Fruit fly (Drosophila melanogaster) whole organism, adult: ENCODE measurements around the gene CG9676.

Source experiments
- CG11617 ChIP-seq: fragments of 200-800 bp; sonication (Bioruptor generic); optimal IDR thresholded peaks from 2 replicates; lab custom pipeline; 2017; ENCODE audit warnings: mild to moderate bottlenecking, missing biosample characterization, missing genetic modification reagents, missing genetic modification characterization
- CG12768 ChIP-seq: fragments of 200-800 bp; sonication (Bioruptor generic); optimal IDR thresholded peaks from 2 replicates; lab custom pipeline; 2017; ENCODE audit warnings: missing biosample characterization, missing genetic modification characterization, mild to moderate bottlenecking, moderate library complexity, missing genetic modification reagents
- CG14711 ChIP-seq: fragments of 200-800 bp; sonication (Bioruptor generic); optimal IDR thresholded peaks from 2 replicates; lab custom pipeline; 2018; ENCODE audit warnings: missing biosample characterization, mild to moderate bottlenecking, missing genetic modification characterization, moderate library complexity
- CG1620 ChIP-seq: fragments of 200-800 bp; sonication (Bioruptor generic); optimal IDR thresholded peaks from 2 replicates; lab custom pipeline; 2016; ENCODE audit warnings: missing biosample characterization, missing genetic modification characterization
- CG33017 ChIP-seq: fragments of 200-800 bp; sonication (Bioruptor generic); optimal IDR thresholded peaks from 2 replicates; lab custom pipeline; 2018; ENCODE audit warnings: missing biosample characterization, mild to moderate bottlenecking, missing genetic modification characterization, moderate library complexity
- CG5204 ChIP-seq: fragments of 200-800 bp; sonication (Bioruptor generic); optimal IDR thresholded peaks from 2 replicates; lab custom pipeline; 2016; ENCODE audit warnings: missing biosample characterization, missing genetic modification characterization
- CG7045 ChIP-seq: fragments of 200-800 bp; sonication (Bioruptor generic); optimal IDR thresholded peaks from 2 replicates; lab custom pipeline; 2017; ENCODE audit warnings: missing biosample characterization, mild to moderate bottlenecking, missing genetic modification characterization
- CG7101 ChIP-seq: fragments of 200-800 bp; sonication (Bioruptor generic); optimal IDR thresholded peaks from 2 replicates; lab custom pipeline; 2018; ENCODE audit warnings: missing biosample characterization, mild to moderate bottlenecking, missing genetic modification characterization, moderate library complexity
- Clk ChIP-seq: fragments of 200-800 bp; sonication (Bioruptor generic); optimal IDR thresholded peaks from 2 replicates; lab custom pipeline; 2017; ENCODE audit warnings: missing biosample characterization, missing genetic modification characterization
- Crg-1 ChIP-seq: fragments of 200-800 bp; sonication (Bioruptor generic); optimal IDR thresholded peaks from 2 replicates; lab custom pipeline; 2016; ENCODE audit warnings: missing biosample characterization, missing genetic modification characterization
- Hr96 ChIP-seq: fragments of 200-800 bp; sonication (Bioruptor generic); optimal IDR thresholded peaks from 2 replicates; lab custom pipeline; 2016; ENCODE audit warnings: missing biosample characterization, missing genetic modification characterization
- Mnt ChIP-seq: fragments of 200-800 bp; sonication (Bioruptor generic); optimal IDR thresholded peaks from 2 replicates; lab custom pipeline; 2016; ENCODE audit warnings: missing biosample characterization, mild to moderate bottlenecking, missing genetic modification characterization
- bab1 ChIP-seq: fragments of 200-800 bp; sonication (Bioruptor generic); optimal IDR thresholded peaks from 3 replicates; lab custom pipeline; 2019; ENCODE audit warnings: missing biosample characterization, mild to moderate bottlenecking, missing genetic modification characterization, moderate library complexity
- cic ChIP-seq: fragments of 200-800 bp; sonication (Bioruptor generic); optimal IDR thresholded peaks from 2 replicates; lab custom pipeline; 2017; ENCODE audit warnings: missing biosample characterization, mild to moderate bottlenecking, missing genetic modification characterization, moderate library complexity
- cnc ChIP-seq, 2 experiments: fragments of >200 bp; optimal IDR thresholded peaks; 2 replicates each; lab custom pipeline; 2017
- kay ChIP-seq: fragments of 200-800 bp; sonication (Bioruptor generic); peaks from one replicate; lab custom pipeline; 2016; ENCODE audit warnings: missing biosample characterization, missing genetic modification characterization, borderline replicate concordance
- ovo ChIP-seq: fragments of 200-800 bp; sonication (Bioruptor generic); optimal IDR thresholded peaks from 2 replicates; lab custom pipeline; 2016; ENCODE audit warnings: missing biosample characterization, missing genetic modification characterization
- pad ChIP-seq: fragments of 200-800 bp; sonication (Bioruptor generic); optimal IDR thresholded peaks from 3 replicates; lab custom pipeline; 2017; ENCODE audit warnings: missing biosample characterization, missing genetic modification characterization, mild to moderate bottlenecking, moderate library complexity, missing genetic modification reagents
- tj ChIP-seq: fragments of 200-800 bp; sonication (Bioruptor generic); optimal IDR thresholded peaks from 3 replicates; lab custom pipeline; 2017; ENCODE audit warnings: missing biosample characterization, mild to moderate bottlenecking, missing genetic modification characterization, moderate library complexity
- toe ChIP-seq: fragments of 200-800 bp; sonication (Bioruptor generic); optimal IDR thresholded peaks from 2 replicates; lab custom pipeline; 2016; ENCODE audit warnings: missing biosample characterization, missing genetic modification characterization

CG9676 gene

DNA sequence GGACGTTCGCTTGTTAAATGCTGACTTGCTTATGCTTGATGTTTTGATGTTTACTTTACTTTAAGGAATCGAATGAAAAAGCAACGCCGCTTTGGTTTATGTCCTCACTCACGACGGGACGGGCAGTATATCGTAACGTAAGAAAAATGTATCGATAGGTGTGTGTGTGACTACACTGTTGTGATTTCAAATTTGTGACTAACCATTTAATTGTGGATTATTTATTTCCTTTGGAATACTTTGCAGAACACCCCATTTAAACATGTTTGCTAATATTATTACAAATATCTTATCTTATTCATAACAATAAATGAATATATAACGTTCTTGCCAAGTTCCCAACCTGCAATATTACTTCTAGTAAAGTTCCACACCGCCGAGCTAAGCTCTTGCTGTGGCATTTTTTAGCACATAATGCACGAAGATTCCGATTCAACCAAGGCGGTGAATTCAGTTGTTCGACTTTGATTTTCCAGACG, 45.0 kb downstream of the CG9676 start, which contains the start of the genes Nemp and r:
Gene Nemp (minus strand): TSS at position 85 of the 479 bp plus-strand sequence.
Gene r (plus strand): TSS at position 429 of the 479 bp plus-strand sequence.
- TF ChIP-seq CG12768 (no peak), tj (peak; percentile 44), Mnt (GFP tag; lab: Kevin White, UChicago) (no peak)

DNA sequence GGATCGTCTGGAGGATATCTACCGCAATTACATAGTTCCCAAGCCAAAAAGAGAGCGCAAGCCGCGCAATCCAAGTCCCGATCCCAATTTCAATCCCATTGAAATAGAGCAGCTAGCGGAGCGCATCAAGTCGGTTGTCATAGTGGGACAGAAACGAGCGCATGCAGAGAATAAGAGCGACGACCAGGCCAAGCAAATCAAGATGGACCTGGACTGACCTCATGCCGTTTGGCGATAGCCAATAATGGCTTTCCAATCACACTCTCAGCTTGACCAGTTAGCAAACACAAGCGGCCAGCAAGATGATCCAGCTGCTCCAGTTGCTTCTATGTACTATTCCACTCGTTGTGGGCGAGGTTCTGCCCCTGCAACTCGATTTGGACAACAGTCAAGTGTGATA, 48.3 kb downstream of the CG9676 start:
- no peak for TF ChIP-seq CG14711 (tag; lab: Kevin White, UChicago)
- TF ChIP-seq CG12768: no peak
- TF ChIP-seq ovo (GFP tag; lab: Kevin White, UChicago): no peak
- TF ChIP-seq Mnt (GFP tag; lab: Kevin White, UChicago): no peak
- TF ChIP-seq CG1620 (GFP tag; lab: Kevin White, UChicago): no peak
- TF ChIP-seq CG5204 (GFP tag; lab: Kevin White, UChicago): no peak
- no peak for TF ChIP-seq toe (GFP tag; lab: Kevin White, UChicago)
- no peak for TF ChIP-seq Hr96 (GFP tag; lab: Kevin White, UChicago)
- TF ChIP-seq cic (GFP tag; lab: Kevin White, UChicago): no peak
- no peak for TF ChIP-seq pad (GFP tag; lab: Kevin White, UChicago)

DNA sequence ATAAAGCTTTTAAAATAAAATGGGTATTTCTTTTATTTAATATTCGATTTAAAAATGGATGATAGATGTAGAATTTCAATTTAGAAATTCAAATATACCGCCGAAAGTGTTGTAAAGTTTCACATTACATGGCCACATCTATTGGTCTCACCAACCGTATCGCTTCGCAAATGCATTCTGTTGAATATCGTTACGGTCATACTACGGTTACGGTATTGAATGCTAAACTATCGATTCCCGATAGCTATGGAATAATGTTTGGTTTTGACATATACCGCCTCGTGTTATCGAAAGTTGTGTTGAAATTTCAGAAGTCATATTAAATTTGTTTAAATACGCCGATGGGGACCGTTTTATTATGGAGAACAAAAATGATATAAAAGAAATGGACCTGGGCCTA, 48.9 kb downstream of the CG9676 start, which contains the start of the genes CG32573 and CG42512:
Gene CG32573 (plus strand): TSS at position 279 of the 400 bp plus-strand sequence.
Gene CG42512 (plus strand): TSS at position 279 of the 400 bp plus-strand sequence.
- TF ChIP-seq CG7045 (GFP tag; lab: Kevin White, UChicago): no peak
- TF ChIP-seq pad (GFP tag; lab: Kevin White, UChicago): peak; percentile 29
- TF ChIP-seq Hr96 (GFP tag; lab: Kevin White, UChicago): no peak
- TF ChIP-seq kay (GFP tag; lab: Kevin White, UChicago): no peak
- TF ChIP-seq Mnt (GFP tag; lab: Kevin White, UChicago): no peak
- TF ChIP-seq CG33017 (tag; lab: Kevin White, UChicago): no peak
- TF ChIP-seq CG1620 (GFP tag; lab: Kevin White, UChicago): no peak
- TF ChIP-seq CG14711 (tag; lab: Kevin White, UChicago): peak; percentile 4
- TF ChIP-seq Crg-1 (GFP tag; lab: Kevin White, UChicago): peak; percentile 41
- no peak for TF ChIP-seq ovo (GFP tag; lab: Kevin White, UChicago)
- TF ChIP-seq toe (GFP tag; lab: Kevin White, UChicago): no peak
- TF ChIP-seq CG5204 (GFP tag; lab: Kevin White, UChicago): peak; percentile 12
- no peak for TF ChIP-seq cic (GFP tag; lab: Kevin White, UChicago)
- no peak for TF ChIP-seq CG12768
- peak; percentile 41 for TF ChIP-seq CG7101
- TF ChIP-seq tj: no peak
- no peak for TF ChIP-seq Clk (GFP tag; lab: Kevin White, UChicago)
- TF ChIP-seq CG11617 (GFP tag; lab: Kevin White, UChicago): no peak
- TF ChIP-seq bab1 (GFP tag; lab: Kevin White, UChicago): peak; percentile 35
- no peak for TF ChIP-seq cnc (optimal IDR thresholded peaks at IDR 0.05; lab: Kevin White, UChicago)

DNA sequence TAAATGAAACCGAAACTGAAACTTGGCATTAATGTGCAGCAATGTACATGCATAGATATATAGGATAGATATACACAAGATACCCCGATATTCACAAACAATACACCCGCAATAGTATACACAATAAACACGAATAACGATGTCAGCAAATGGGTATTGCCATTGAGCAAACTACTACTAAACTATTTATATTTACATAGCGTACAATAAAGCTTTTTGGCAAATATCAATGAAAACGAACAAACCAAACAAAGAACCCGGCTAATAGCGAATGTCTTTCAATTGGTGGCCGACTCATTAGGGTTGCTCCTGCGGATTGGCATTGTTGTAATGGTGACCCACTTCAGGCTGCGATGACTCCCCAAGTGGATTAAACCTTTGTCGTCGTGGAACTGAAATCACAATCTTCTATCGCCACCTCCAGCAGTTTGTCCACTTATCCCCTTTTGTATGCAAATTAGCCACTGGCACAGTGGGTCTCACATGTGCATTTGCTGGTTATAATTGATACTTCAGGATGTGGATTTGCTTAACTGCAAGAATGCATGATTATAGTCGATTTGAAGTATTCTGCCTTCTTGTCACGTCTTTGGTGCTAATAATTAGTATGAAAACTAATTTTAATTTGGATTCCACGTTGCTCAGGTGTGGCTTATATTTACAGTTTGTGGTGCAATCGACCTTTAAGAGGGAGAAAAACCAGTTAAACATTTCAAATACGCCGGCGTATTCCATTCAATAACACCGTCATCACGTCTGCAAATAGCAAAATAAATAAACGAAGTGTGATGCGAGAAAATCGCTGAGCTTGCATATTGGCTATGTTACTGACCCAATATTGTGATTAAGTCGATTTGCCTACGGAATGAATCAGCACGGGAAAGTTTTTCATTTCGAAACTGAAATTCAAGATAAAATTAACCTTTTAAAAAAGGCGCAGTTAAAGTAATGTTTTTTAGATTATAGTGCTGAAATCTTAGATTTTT, 49.6 kb downstream of the CG9676 start:
- TF ChIP-seq CG11617 (GFP tag; lab: Kevin White, UChicago) (no peak), CG12768 (peak; percentile 3), bab1 (GFP tag; lab: Kevin White, UChicago) (no peak), CG7045 (GFP tag; lab: Kevin White, UChicago) (no peak), CG14711 (tag; lab: Kevin White, UChicago) (peak; percentile 19), kay (GFP tag; lab: Kevin White, UChicago) (no peak), Hr96 (GFP tag; lab: Kevin White, UChicago) (no peak), cic (GFP tag; lab: Kevin White, UChicago) (no peak), Mnt (GFP tag; lab: Kevin White, UChicago) (no peak), ovo (GFP tag; lab: Kevin White, UChicago) (no peak), pad (GFP tag; lab: Kevin White, UChicago) (no peak), tj (peak; percentile 64), toe (GFP tag; lab: Kevin White, UChicago) (no peak), Crg-1 (GFP tag; lab: Kevin White, UChicago) (no peak), Clk (GFP tag; lab: Kevin White, UChicago) (no peak)
